Worm (Caenorhabditis elegans) whole organism, young adult: ENCODE measurements around the gene nstp-3.

Experiments
- B0336.3 ChIP-seq: fragments of 200-800 bp; sonication (Bioruptor generic); IDR thresholded peaks from 2 replicates; pipeline ENCODE4 v1.3.6; 2022; ENCODE audit warnings: missing genetic modification characterization, missing compliant biosample characterization
- F49E8.2 ChIP-seq: sonication (generic microtip); optimal IDR thresholded peaks from 3 replicates; lab custom pipeline; 2017; ENCODE audit warnings: missing genetic modification characterization, mild to moderate bottlenecking, missing compliant biosample characterization, antibody characterized with exemption, moderate library complexity; ENCODE audit not compliant: insufficient read depth
- F52B5.7 ChIP-seq: sonication (generic microtip); optimal IDR thresholded peaks from 2 replicates; lab custom pipeline; 2016; ENCODE audit warnings: mild to moderate bottlenecking, missing genetic modification characterization, missing compliant biosample characterization
- F57A8.1 ChIP-seq: fragments of 200-800 bp; sonication (Bioruptor generic); optimal IDR thresholded peaks from 2 replicates; lab custom pipeline; 2018; ENCODE audit warnings: mild to moderate bottlenecking, missing genetic modification characterization, moderate library complexity, missing compliant biosample characterization
- F57C9.4 ChIP-seq: sonication (generic microtip); optimal IDR thresholded peaks from 2 replicates; lab custom pipeline; 2017; ENCODE audit warnings: mild to moderate bottlenecking, missing genetic modification characterization, missing compliant biosample characterization
- T07F8.4 ChIP-seq: sonication (generic microtip); optimal IDR thresholded peaks from 2 replicates; lab custom pipeline; 2016; ENCODE audit warnings: mild to moderate bottlenecking, missing genetic modification characterization, moderate library complexity, missing compliant biosample characterization
- Y53G8AR.9 ChIP-seq: fragments of 200-800 bp; sonication (Bioruptor generic); conservative IDR thresholded peaks from 2 replicates; pipeline ENCODE4 v1.3.6; 2022; ENCODE audit warnings: missing genetic modification reagents, missing genetic modification characterization, missing compliant biosample characterization
- Y67H2A.10 ChIP-seq: fragments of 200-800 bp; sonication (Bioruptor generic); conservative IDR thresholded peaks from 2 replicates; pipeline ENCODE4 v1.3.6; 2022; ENCODE audit warnings: missing genetic modification reagents, missing genetic modification characterization, missing compliant biosample characterization
- Y79H2A.3 ChIP-seq: fragments of 200-800 bp; sonication (Bioruptor generic); conservative IDR thresholded peaks from 2 replicates; pipeline ENCODE4 v1.3.6; 2022; ENCODE audit warnings: missing genetic modification reagents, missing genetic modification characterization, missing compliant biosample characterization
- Y95B8A.8 ChIP-seq: fragments of 200-800 bp; sonication (Bioruptor generic); IDR thresholded peaks from 2 replicates; pipeline ENCODE4 v1.3.6; 2022; ENCODE audit warnings: missing genetic modification reagents, missing genetic modification characterization, missing compliant biosample characterization
- akir-1 ChIP-seq: fragments of 200-800 bp; sonication (Bioruptor generic); optimal IDR thresholded peaks from 2 replicates; lab custom pipeline; 2018; ENCODE audit warnings: mild to moderate bottlenecking, missing genetic modification characterization, moderate library complexity, missing compliant biosample characterization
- aptf-3 ChIP-seq: fragments of 200-800 bp; sonication (Bioruptor generic); IDR thresholded peaks from 2 replicates; pipeline ENCODE4 v1.3.6; 2022; ENCODE audit warnings: missing genetic modification characterization, missing compliant biosample characterization
- attf-3 ChIP-seq: fragments of 200-800 bp; sonication (Bioruptor generic); conservative IDR thresholded peaks from 2 replicates; pipeline ENCODE4 v1.3.6; 2022; ENCODE audit warnings: missing genetic modification reagents, missing genetic modification characterization, missing compliant biosample characterization
- attf-6 ChIP-seq: fragments of 200-800 bp; sonication (Bioruptor generic); IDR thresholded peaks from 2 replicates; pipeline ENCODE4 v1.3.6; 2022; ENCODE audit warnings: missing genetic modification reagents, missing genetic modification characterization, missing compliant biosample characterization
- bed-1 ChIP-seq: fragments of 200-800 bp; sonication (Bioruptor generic); IDR thresholded peaks from 2 replicates; pipeline ENCODE4 v1.3.6; 2022; ENCODE audit warnings: missing genetic modification reagents, missing genetic modification characterization, missing compliant biosample characterization
- ceh-100 ChIP-seq: fragments of 200-800 bp; sonication (Bioruptor generic); IDR thresholded peaks from 2 replicates; pipeline ENCODE4 v1.3.6; 2022; ENCODE audit warnings: missing genetic modification reagents, missing genetic modification characterization, missing compliant biosample characterization
- chd-7 ChIP-seq: sonication (generic microtip); optimal IDR thresholded peaks from 2 replicates; lab custom pipeline; 2016; ENCODE audit warnings: mild to moderate bottlenecking, missing genetic modification characterization, moderate library complexity, missing compliant biosample characterization
- dox-1 ChIP-seq: fragments of 200-800 bp; sonication (Bioruptor generic); IDR thresholded peaks from 2 replicates; pipeline ENCODE4 v1.3.6; 2022; ENCODE audit warnings: missing genetic modification reagents, missing genetic modification characterization, missing compliant biosample characterization
- dpff-1 ChIP-seq: sonication (generic microtip); optimal IDR thresholded peaks from 2 replicates; lab custom pipeline; 2017; ENCODE audit warnings: mild to moderate bottlenecking, missing genetic modification characterization, missing compliant biosample characterization
- egl-18 ChIP-seq: fragments of 200-800 bp; sonication (Bioruptor generic); IDR thresholded peaks from 2 replicates; pipeline ENCODE4 v1.3.6; 2022; ENCODE audit warnings: missing genetic modification reagents, missing genetic modification characterization, missing compliant biosample characterization
- egrh-3 ChIP-seq: fragments of 200-800 bp; sonication (Bioruptor generic); IDR thresholded peaks from 2 replicates; pipeline ENCODE4 v1.3.6; 2022; ENCODE audit warnings: missing genetic modification reagents, missing genetic modification characterization, missing compliant biosample characterization
- ekl-4 ChIP-seq: fragments of 200-800 bp; sonication (Bioruptor generic); IDR thresholded peaks from 2 replicates; pipeline ENCODE4 v1.3.6; 2022; ENCODE audit warnings: missing genetic modification reagents, missing genetic modification characterization, missing compliant biosample characterization
- fkh-3 ChIP-seq: sonication (generic microtip); optimal IDR thresholded peaks from 2 replicates; lab custom pipeline; 2016; ENCODE audit warnings: mild to moderate bottlenecking, missing genetic modification characterization, missing compliant biosample characterization
- hmg-20 ChIP-seq: fragments of 200-800 bp; sonication (Bioruptor generic); IDR thresholded peaks from 2 replicates; pipeline ENCODE4 v1.3.6; 2022; ENCODE audit warnings: missing genetic modification reagents, missing genetic modification characterization, missing compliant biosample characterization
- hrde-1 ChIP-seq: sonication (generic microtip); optimal IDR thresholded peaks from 2 replicates; lab custom pipeline; 2016; ENCODE audit warnings: missing genetic modification characterization, mild to moderate bottlenecking, missing compliant biosample characterization, moderate library complexity, missing genotype, missing genetic modification reagents, borderline replicate concordance
- lin-26 ChIP-seq: fragments of 200-800 bp; sonication (Bioruptor generic); IDR thresholded peaks from 2 replicates; pipeline ENCODE4 v1.3.6; 2022; ENCODE audit warnings: missing genetic modification reagents, missing genetic modification characterization, missing compliant biosample characterization
- lir-1 ChIP-seq: fragments of 200-800 bp; sonication (Bioruptor generic); conservative IDR thresholded peaks from 2 replicates; pipeline ENCODE4 v1.3.6; 2022; ENCODE audit warnings: missing genetic modification reagents, missing genetic modification characterization, missing compliant biosample characterization
- lsy-27 ChIP-seq: sonication (generic microtip); optimal IDR thresholded peaks from 2 replicates; lab custom pipeline; 2017; ENCODE audit warnings: missing genetic modification characterization, mild to moderate bottlenecking, missing compliant biosample characterization, antibody characterized with exemption, missing genotype, borderline replicate concordance; ENCODE audit not compliant: insufficient read depth
- madf-10 ChIP-seq: sonication (generic microtip); optimal IDR thresholded peaks from 2 replicates; lab custom pipeline; 2016; ENCODE audit warnings: mild to moderate bottlenecking, missing genetic modification characterization, missing compliant biosample characterization
- mel-28 ChIP-seq: sonication (generic microtip); optimal IDR thresholded peaks from 2 replicates; lab custom pipeline; 2016; ENCODE audit warnings: borderline replicate concordance, mild to moderate bottlenecking, missing genetic modification characterization, missing compliant biosample characterization
- nfya-1 ChIP-seq: sonication (generic microtip); optimal IDR thresholded peaks from 2 replicates; lab custom pipeline; 2017; ENCODE audit warnings: antibody characterized with exemption, missing compliant biosample characterization, missing genetic modification characterization, borderline replicate concordance; ENCODE audit not compliant: insufficient read depth
- nfya-2 ChIP-seq: fragments of 200-800 bp; sonication (Bioruptor generic); IDR thresholded peaks from 2 replicates; pipeline ENCODE4 v1.3.6; 2022; ENCODE audit warnings: missing genetic modification reagents, missing genetic modification characterization, missing compliant biosample characterization
- nfyb-1 ChIP-seq: fragments of 200-800 bp; sonication (Bioruptor generic); IDR thresholded peaks from 2 replicates; pipeline ENCODE4 v1.3.6; 2022; ENCODE audit warnings: missing genetic modification reagents, missing genetic modification characterization, missing compliant biosample characterization
- nhr-120 ChIP-seq: fragments of 200-800 bp; sonication (Bioruptor generic); IDR thresholded peaks from 2 replicates; pipeline ENCODE4 v1.3.6; 2022; ENCODE audit warnings: missing genetic modification characterization, missing compliant biosample characterization
- nhr-179 ChIP-seq: sonication (generic microtip); optimal IDR thresholded peaks from 2 replicates; lab custom pipeline; 2016; ENCODE audit warnings: mild to moderate bottlenecking, missing genetic modification characterization, missing compliant biosample characterization
- nhr-27 ChIP-seq: fragments of 200-800 bp; sonication (Bioruptor generic); optimal IDR thresholded peaks from 2 replicates; lab custom pipeline; 2018; ENCODE audit warnings: mild to moderate bottlenecking, missing genetic modification characterization, moderate library complexity, missing compliant biosample characterization
- sdz-38 ChIP-seq: sonication (generic microtip); optimal IDR thresholded peaks from 2 replicates; lab custom pipeline; 2016; ENCODE audit warnings: missing genotype, missing genetic modification characterization, missing compliant biosample characterization
- sptf-2 ChIP-seq: fragments of 200-800 bp; sonication (Bioruptor generic); optimal IDR thresholded peaks from 2 replicates; lab custom pipeline; 2018; ENCODE audit warnings: mild to moderate bottlenecking, missing genetic modification characterization, missing compliant biosample characterization
- zim-3 ChIP-seq: sonication (generic microtip); optimal IDR thresholded peaks from 2 replicates; lab custom pipeline; 2017; ENCODE audit warnings: mild to moderate bottlenecking, missing genetic modification characterization, moderate library complexity, missing compliant biosample characterization
- ztf-3 ChIP-seq: fragments of 200-800 bp; sonication (Bioruptor generic); optimal IDR thresholded peaks from 2 replicates; lab custom pipeline; 2018; ENCODE audit warnings: mild to moderate bottlenecking, missing genetic modification characterization, missing compliant biosample characterization

The nstp-3 gene

DNA sequence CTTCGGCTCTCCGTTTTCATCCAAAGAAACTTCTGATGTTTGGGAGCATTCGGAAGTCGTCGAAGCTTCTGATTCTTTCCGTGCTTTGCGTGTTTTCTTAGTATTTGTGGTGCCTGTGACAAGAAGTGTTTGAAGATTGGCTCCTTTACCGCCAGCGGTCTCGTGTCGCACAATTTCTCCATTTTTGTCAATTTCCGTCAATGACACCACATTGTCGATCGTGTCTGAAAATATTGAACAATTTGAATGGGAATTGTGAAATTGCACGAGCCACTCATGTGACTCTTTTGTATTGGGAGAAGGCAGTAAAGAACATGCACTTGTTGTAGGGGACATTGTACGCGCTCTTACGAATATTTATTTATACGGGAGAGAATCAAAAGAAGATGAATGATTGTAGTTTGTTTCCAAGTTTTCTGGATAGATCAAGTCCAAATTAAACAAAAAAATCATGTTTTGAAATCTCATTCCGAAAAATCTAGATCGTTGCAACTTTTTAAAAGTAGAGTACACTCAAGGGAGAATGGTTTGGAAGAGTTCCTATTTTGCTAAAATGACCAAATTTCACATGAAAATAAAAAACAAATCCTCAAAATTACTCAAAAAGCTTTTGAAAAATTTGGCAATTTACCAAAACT lies 44.6 kb upstream of the nstp-3 start (continued):
- TF ChIP-seq dox-1 (GFP tag; lab: Robert Waterston, UW) (no peak), lin-26 (GFP tag; lab: Robert Waterston, UW) (no peak), nfya-1 (tag; lab: Kevin White, UChicago) (no peak), lsy-27 (tag; lab: Kevin White, UChicago) (no peak), akir-1 (GFP tag; lab: Kevin White, UChicago) (no peak), nfya-2 (GFP tag; lab: Robert Waterston, UW) (no peak), B0336.3 (GFP tag; lab: Robert Waterston, UW) (peak; percentile 59; the same call in 1 of the 2 replicates), Y67H2A.10 (no peak), ztf-3 (GFP tag; lab: Kevin White, UChicago) (no peak), ceh-100 (GFP tag; lab: Robert Waterston, UW) (0 out of 2 replicates have a peak, but pooled peaks have one; percentile 13), hrde-1 (tag; lab: Kevin White, UChicago) (no peak), nhr-179 (tag; lab: Kevin White, UChicago) (no peak), Y79H2A.3 (GFP tag; lab: Robert Waterston, UW) (no peak), mel-28 (peak; percentile 27), F57C9.4 (no peak), ekl-4 (GFP tag; lab: Robert Waterston, UW) (0 out of 2 replicates have a peak, but pooled peaks have one; percentile 29), dpff-1 (tag; lab: Kevin White, UChicago) (no peak), lir-1 (no peak; the same call in 1 of the 2 replicates), T07F8.4 (tag; lab: Kevin White, UChicago) (no peak), hmg-20 (GFP tag; lab: Robert Waterston, UW) (peak; percentile 38; the same call in 1 of the 2 replicates), F52B5.7 (peak; percentile 50), fkh-3 (tag; lab: Kevin White, UChicago) (no peak), aptf-3 (GFP tag; lab: Robert Waterston, UW) (no peak), egrh-3 (GFP tag; lab: Robert Waterston, UW) (0 out of 2 replicates have a peak, but pooled peaks have one; percentile 5), egl-18 (no peak), nfyb-1 (GFP tag; lab: Robert Waterston, UW) (peak; percentile 67), sdz-38 (tag; lab: Kevin White, UChicago) (no peak), sptf-2 (GFP tag; lab: Kevin White, UChicago) (no peak), F57A8.1 (GFP tag; lab: Kevin White, UChicago) (no peak), zim-3 (tag; lab: Kevin White, UChicago) (no peak), Y95B8A.8 (GFP tag; lab: Robert Waterston, UW) (peak; percentile 64; the same call in 1 of the 2 replicates), bed-1 (GFP tag; lab: Robert Waterston, UW) (no peak), chd-7 (tag; lab: Kevin White, UChicago) (no peak), Y53G8AR.9 (GFP tag; lab: Robert Waterston, UW) (peak; percentile 59; the same call in 1 of the 2 replicates), madf-10 (tag; lab: Kevin White, UChicago) (no peak), attf-3 (GFP tag; lab: Robert Waterston, UW) (0 out of 2 replicates have a peak, but pooled peaks have one; percentile 9), nhr-120 (GFP tag; lab: Robert Waterston, UW) (no peak), attf-6 (no peak), F49E8.2 (tag; lab: Kevin White, UChicago) (no peak), nhr-27 (tag; lab: Kevin White, UChicago) (no peak)
